Worm (Caenorhabditis elegans): ENCODE measurements around the gene F09E5.14.

Gene F09E5.14

ce11 chrII:5389831-5390323 lies 45.2 kb upstream of the F09E5.14 start, which contains the start of gene ndx-6 (continued):
- TF ChIP-seq ceh-100 (GFP tag; IDR thresholded peaks at IDR 0.05): peak; percentile 60; the same call in 1 of the 2 replicates
- no peak for TF ChIP-seq lag-1 (GFP tag; IDR thresholded peaks at IDR 0.05)
- no peak for TF ChIP-seq nhr-120 (GFP tag; IDR thresholded peaks at IDR 0.05)
- no peak for TF ChIP-seq ceh-58 (GFP tag; IDR thresholded peaks at IDR 0.05)
- no peak for TF ChIP-seq akir-1 (GFP tag; optimal IDR thresholded peaks at IDR 0.05)
- TF ChIP-seq ztf-26 (tag; optimal IDR thresholded peaks at IDR 0.05): peak; percentile 9
- no peak for TF ChIP-seq unc-130 (GFP tag; optimal IDR thresholded peaks at IDR 0.05)
- peak; percentile 38; the same call in 1 of the 2 replicates for TF ChIP-seq attf-6 (GFP tag; IDR thresholded peaks at IDR 0.05)
- TF ChIP-seq tlf-1 (GFP tag; optimal IDR thresholded peaks at IDR 0.05): peak; percentile 28
- TF ChIP-seq ccch-3 (GFP tag; optimal IDR thresholded peaks at IDR 0.05): no peak
- TF ChIP-seq D2030.7 (GFP tag; IDR thresholded peaks at IDR 0.05): 0 out of 2 replicates have a peak, but pooled peaks have one; percentile 17
- peak in 1 of 2 experiments; percentile 52 for TF ChIP-seq let-607 (tag; optimal IDR thresholded peaks at IDR 0.05)
- TF ChIP-seq hlh-12 (tag; optimal IDR thresholded peaks at IDR 0.05): no peak
- TF ChIP-seq ceh-40 (GFP tag; IDR thresholded peaks at IDR 0.05): no peak
- TF ChIP-seq F49E8.2 (tag; optimal IDR thresholded peaks at IDR 0.05; ENCODE audit: insufficient read depth): peak; percentile 30
- peak; percentile 63 to 96 (median 83) for TF ChIP-seq lin-35 (GFP tag; optimal IDR thresholded peaks at IDR 0.05)
- TF ChIP-seq K12H6.12 (tag; optimal IDR thresholded peaks at IDR 0.05): no peak
- no peak for TF ChIP-seq lsy-27 (tag; optimal IDR thresholded peaks at IDR 0.05; ENCODE audit: borderline replicate concordance, insufficient read depth)
- TF ChIP-seq let-526 (GFP tag; IDR thresholded peaks at IDR 0.05): no peak
- no peak for TF ChIP-seq mes-4 (tag; optimal IDR thresholded peaks at IDR 0.05)
- TF ChIP-seq ztf-6 (GFP tag; IDR thresholded peaks at IDR 0.05): no peak
- no peak for TF ChIP-seq nhr-90 (tag; optimal IDR thresholded peaks at IDR 0.05)
- TF ChIP-seq sea-2 (GFP tag; IDR thresholded peaks at IDR 0.05): no peak
- TF ChIP-seq F57A8.1 (GFP tag; optimal IDR thresholded peaks at IDR 0.05): peak; percentile 14
- TF ChIP-seq B0336.3 (GFP tag; IDR thresholded peaks at IDR 0.05): 0 out of 2 replicates have a peak, but pooled peaks have one; percentile 55
- TF ChIP-seq hrde-1 (tag; optimal IDR thresholded peaks at IDR 0.05; ENCODE audit: borderline replicate concordance): no peak
- TF ChIP-seq ekl-4 (GFP tag; IDR thresholded peaks at IDR 0.05): 0 out of 2 replicates have a peak, but pooled peaks have one; percentile 64
- TF ChIP-seq chd-7 (tag; optimal IDR thresholded peaks at IDR 0.05): no peak
- peak; percentile 79 for TF ChIP-seq mcd-1 (GFP tag; IDR thresholded peaks at IDR 0.05)
- TF ChIP-seq rec-8 (tag; optimal IDR thresholded peaks at IDR 0.05): no peak
- TF ChIP-seq snpc-4 (GFP tag; optimal IDR thresholded peaks at IDR 0.05): no peak
- peak in 3 of 4 experiments; percentile 49 to 64 (median 54) for TF ChIP-seq snpc-4 (tag; optimal IDR thresholded peaks at IDR 0.05)
- no peak for TF ChIP-seq sdz-38 (tag; optimal IDR thresholded peaks at IDR 0.05)
- TF ChIP-seq nfya-2 (GFP tag; IDR thresholded peaks at IDR 0.05): no peak
- no peak for TF ChIP-seq zfh-2 (GFP tag; conservative IDR thresholded peaks at IDR 0.05)
- TF ChIP-seq nhr-27 (tag; optimal IDR thresholded peaks at IDR 0.05): no peak
- no peak for TF ChIP-seq Y67H2A.10 (GFP tag; conservative IDR thresholded peaks at IDR 0.05)
- no peak for TF ChIP-seq cebp-2 (GFP tag; IDR thresholded peaks at IDR 0.05)
- no peak for TF ChIP-seq aptf-2 (GFP tag; conservative IDR thresholded peaks at IDR 0.05)
- TF ChIP-seq hmg-1.2 (GFP tag; IDR thresholded peaks at IDR 0.05): peak; percentile 43; the same call in 1 of the 2 replicates
- no peak for TF ChIP-seq rpc-1 (optimal IDR thresholded peaks at IDR 0.05)
- no peak for TF ChIP-seq rpc-1 (tag; optimal IDR thresholded peaks at IDR 0.05)
- no peak for TF ChIP-seq ama-1 (optimal IDR thresholded peaks at IDR 0.05)
- no peak for TF ChIP-seq ama-1 (GFP tag; optimal IDR thresholded peaks at IDR 0.05)
- TF ChIP-seq F37B4.10 (GFP tag; IDR thresholded peaks at IDR 0.05): no peak
- TF ChIP-seq rcor-1 (GFP tag; IDR thresholded peaks at IDR 0.05): peak; percentile 79
- no peak for TF ChIP-seq snpc-1.1 (tag; optimal IDR thresholded peaks at IDR 0.05; ENCODE audit: insufficient read depth)

Data from whole organism, young adult.